Fruit fly (Drosophila melanogaster) whole organism, embryonic: Measurements from ENCODE around the gene InR.

ENCODE experiments used
- CG13424 ChIP-seq: fragments of 200-800 bp; sonication (Bioruptor generic); optimal IDR thresholded peaks from 2 replicates; lab custom pipeline; 2019; ENCODE audit warnings: missing biosample characterization, mild to moderate bottlenecking, missing genetic modification characterization, moderate library complexity
- CG16815 ChIP-seq: fragments of 200-800 bp; sonication (Bioruptor generic); optimal IDR thresholded peaks from 3 replicates; lab custom pipeline; 2017; ENCODE audit warnings: missing biosample characterization, mild to moderate bottlenecking, missing genetic modification characterization
- klu ChIP-seq: fragments of 200-800 bp; sonication (Bioruptor generic); IDR thresholded peaks from 2 replicates; pipeline ENCODE4 v1.3.6; 2022; ENCODE audit warnings: missing biosample characterization, missing genetic modification characterization

- TF ChIP-seq CG16815 (GFP tag; lab: Kevin White, UChicago) (no peak), CG13424 (tag; lab: Kevin White, UChicago) (no peak), klu (GFP tag; lab: Robert Waterston, UW) (no peak)
These were observed 10.7 kb downstream of the InR start for dm6 chr3R:21608275-21609035.
